Worm (Caenorhabditis elegans) whole organism, mixed stage, embryonic: ENCODE measurements around the gene col-147.

ENCODE experiments used
- M03D4.4 ChIP-seq: sonication (generic microtip); optimal IDR thresholded peaks from 2 replicates; lab custom pipeline; 2017; ENCODE audit warnings: mild to moderate bottlenecking, missing genetic modification characterization, missing compliant biosample characterization
- bed-3 ChIP-seq: fragments of 200-800 bp; sonication (Bioruptor generic); optimal IDR thresholded peaks from 3 replicates; lab custom pipeline; 2018; ENCODE audit warnings: mild to moderate bottlenecking, missing genetic modification characterization, moderate library complexity, missing compliant biosample characterization
- blmp-1 ChIP-seq: fragments of 150-350 bp; optimal IDR thresholded peaks from 2 replicates; lab custom pipeline; 2014; ENCODE audit warnings: missing biosample characterization, missing genetic modification characterization
- ceh-39 ChIP-seq: fragments of 150-350 bp; optimal IDR thresholded peaks from 2 replicates; lab custom pipeline; 2014; ENCODE audit warnings: missing biosample characterization, missing genetic modification characterization
- ceh-83 ChIP-seq: fragments of 200-800 bp; sonication (Bioruptor generic); optimal IDR thresholded peaks from 2 replicates; lab custom pipeline; 2018; ENCODE audit warnings: mild to moderate bottlenecking, missing genetic modification characterization, missing compliant biosample characterization
- ces-1 ChIP-seq: fragments of 150-350 bp; optimal IDR thresholded peaks from 2 replicates; lab custom pipeline; 2014; ENCODE audit warnings: missing biosample characterization, missing genetic modification reagents, missing genetic modification characterization
- cnd-1 ChIP-seq: fragments of 200-800 bp; sonication (Bioruptor generic); optimal IDR thresholded peaks from 2 replicates; lab custom pipeline; 2018; ENCODE audit warnings: mild to moderate bottlenecking, missing genetic modification characterization, missing compliant biosample characterization
- drap-1 ChIP-seq: fragments of 200-800 bp; sonication (Bioruptor generic); optimal IDR thresholded peaks from 3 replicates; lab custom pipeline; 2018; ENCODE audit warnings: mild to moderate bottlenecking, missing genetic modification characterization, missing compliant biosample characterization
- elt-1 ChIP-seq: sonication (generic microtip); optimal IDR thresholded peaks from 2 replicates; lab custom pipeline; 2017; ENCODE audit warnings: missing genetic modification characterization, mild to moderate bottlenecking, missing compliant biosample characterization, antibody characterized with exemption, moderate library complexity, borderline replicate concordance; ENCODE audit not compliant: insufficient read depth
- elt-3 ChIP-seq: fragments of 150-350 bp; optimal IDR thresholded peaks from 2 replicates; lab custom pipeline; 2014; ENCODE audit warnings: missing biosample characterization, missing genetic modification characterization
- flh-1 ChIP-seq: fragments of 200-800 bp; sonication (Bioruptor generic); optimal IDR thresholded peaks from 2 replicates; lab custom pipeline; 2018; ENCODE audit warnings: mild to moderate bottlenecking, missing genetic modification characterization, moderate library complexity, missing compliant biosample characterization
- ham-2 ChIP-seq: fragments of 200-800 bp; sonication (Bioruptor generic); optimal IDR thresholded peaks from 2 replicates; lab custom pipeline; 2018; ENCODE audit warnings: mild to moderate bottlenecking, missing genetic modification characterization, missing compliant biosample characterization
- hlh-1 ChIP-seq: fragments of 150-350 bp; optimal IDR thresholded peaks from 2 replicates; lab custom pipeline; 2014; ENCODE audit warnings: missing biosample characterization, missing genetic modification reagents, missing genetic modification characterization
- lin-32 ChIP-seq: fragments of 200-800 bp; sonication (Bioruptor generic); optimal IDR thresholded peaks from 2 replicates; lab custom pipeline; 2018; ENCODE audit warnings: mild to moderate bottlenecking, missing genetic modification characterization, missing compliant biosample characterization
- mab-5 ChIP-seq: fragments of 150-350 bp; optimal IDR thresholded peaks from 2 replicates; lab custom pipeline; 2014; ENCODE audit warnings: missing biosample characterization, missing genetic modification characterization
- mep-1 ChIP-seq: fragments of 150-350 bp; optimal IDR thresholded peaks from 2 replicates; lab custom pipeline; 2017; ENCODE audit warnings: missing biosample characterization, missing genetic modification reagents, missing genetic modification characterization, inconsistent platforms
- mls-2 ChIP-seq: sonication (generic microtip); optimal IDR thresholded peaks from 2 replicates; lab custom pipeline; 2016; ENCODE audit warnings: mild to moderate bottlenecking, missing genetic modification characterization, moderate library complexity, missing compliant biosample characterization
- nhr-12 ChIP-seq: fragments of 150-350 bp; optimal IDR thresholded peaks from 2 replicates; lab custom pipeline; 2014; ENCODE audit warnings: missing biosample characterization, missing genetic modification characterization
- nhr-2 ChIP-seq: fragments of 150-350 bp; optimal IDR thresholded peaks from 2 replicates; lab custom pipeline; 2014; ENCODE audit warnings: missing biosample characterization, missing genetic modification characterization
- nhr-237 ChIP-seq: fragments of 150-350 bp; optimal IDR thresholded peaks from 2 replicates; lab custom pipeline; 2014; ENCODE audit warnings: missing biosample characterization, missing genetic modification characterization
- nhr-28 ChIP-seq: fragments of 150-350 bp; optimal IDR thresholded peaks from 2 replicates; lab custom pipeline; 2014; ENCODE audit warnings: missing biosample characterization, missing genetic modification characterization
- nhr-76 ChIP-seq: sonication (generic microtip); optimal IDR thresholded peaks from 2 replicates; lab custom pipeline; 2017; ENCODE audit warnings: missing biosample characterization, missing genetic modification characterization
- pha-4 ChIP-seq: fragments of 150-350 bp; optimal IDR thresholded peaks from 2 replicates; lab custom pipeline; 2018; ENCODE audit warnings: missing biosample characterization, missing genetic modification reagents, missing genetic modification characterization
- sem-2 ChIP-seq: fragments of 200-800 bp; sonication (Bioruptor generic); optimal IDR thresholded peaks from 2 replicates; lab custom pipeline; 2018; ENCODE audit warnings: mild to moderate bottlenecking, missing genetic modification characterization, missing compliant biosample characterization
- snpc-4 ChIP-seq: fragments of 150-350 bp; optimal IDR thresholded peaks from 2 replicates; lab custom pipeline; 2014; ENCODE audit warnings: missing biosample characterization, missing genetic modification characterization
- sptf-1 ChIP-seq: sonication (generic microtip); optimal IDR thresholded peaks from 2 replicates; lab custom pipeline; 2017; ENCODE audit warnings: mild to moderate bottlenecking, missing genetic modification characterization, moderate library complexity, missing compliant biosample characterization
- tbx-8 ChIP-seq: fragments of 200-800 bp; sonication (Bioruptor generic); optimal IDR thresholded peaks from 2 replicates; lab custom pipeline; 2018; ENCODE audit warnings: mild to moderate bottlenecking, missing genetic modification characterization, moderate library complexity, missing compliant biosample characterization
- unc-120 ChIP-seq: sonication (generic microtip); optimal IDR thresholded peaks from 2 replicates; lab custom pipeline; 2017; ENCODE audit warnings: missing genetic modification characterization, missing compliant biosample characterization; ENCODE audit not compliant: poor library complexity, severe bottlenecking
- unc-39 ChIP-seq: fragments of 150-350 bp; optimal IDR thresholded peaks from 2 replicates; lab custom pipeline; 2014; ENCODE audit warnings: missing biosample characterization, missing genetic modification characterization
- unc-62 ChIP-seq: fragments of 150-350 bp; optimal IDR thresholded peaks from 2 replicates; lab custom pipeline; 2014; ENCODE audit warnings: missing biosample characterization, missing genetic modification reagents, missing genetic modification characterization
- zip-8 ChIP-seq: fragments of 150-350 bp; optimal IDR thresholded peaks from 2 replicates; lab custom pipeline; 2014; ENCODE audit warnings: missing biosample characterization, missing genetic modification characterization
- ztf-11 ChIP-seq: fragments of 150-350 bp; optimal IDR thresholded peaks from 2 replicates; lab custom pipeline; 2014; ENCODE audit warnings: missing biosample characterization, missing genetic modification characterization

col-147 gene

DNA sequence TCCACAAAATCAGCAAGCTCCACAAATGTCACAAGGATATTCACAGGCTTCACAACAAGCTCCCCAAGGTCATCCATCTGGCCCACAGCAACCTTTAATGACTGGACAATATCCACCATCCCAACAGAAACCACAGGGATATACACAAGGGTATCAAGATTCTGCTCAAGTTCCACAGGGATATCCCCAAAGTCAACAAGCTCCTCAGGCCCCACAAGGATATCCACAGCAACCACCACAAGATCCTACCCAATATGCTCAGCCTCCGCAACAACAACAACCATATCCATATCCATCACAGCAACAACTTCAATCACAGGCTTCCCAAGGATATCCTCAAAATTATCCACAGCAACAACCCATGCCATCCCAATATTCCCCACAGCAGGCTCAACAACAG is 16.5 kb downstream of the col-147 start:
- TF ChIP-seq bed-3 (GFP tag; lab: Kevin White, UChicago) (no peak), unc-120 (tag; lab: Kevin White, UChicago) (no peak), mab-5 (no peak), unc-62 (no peak), cnd-1 (tag; lab: Kevin White, UChicago) (no peak), drap-1 (GFP tag; lab: Kevin White, UChicago) (no peak)

DNA sequence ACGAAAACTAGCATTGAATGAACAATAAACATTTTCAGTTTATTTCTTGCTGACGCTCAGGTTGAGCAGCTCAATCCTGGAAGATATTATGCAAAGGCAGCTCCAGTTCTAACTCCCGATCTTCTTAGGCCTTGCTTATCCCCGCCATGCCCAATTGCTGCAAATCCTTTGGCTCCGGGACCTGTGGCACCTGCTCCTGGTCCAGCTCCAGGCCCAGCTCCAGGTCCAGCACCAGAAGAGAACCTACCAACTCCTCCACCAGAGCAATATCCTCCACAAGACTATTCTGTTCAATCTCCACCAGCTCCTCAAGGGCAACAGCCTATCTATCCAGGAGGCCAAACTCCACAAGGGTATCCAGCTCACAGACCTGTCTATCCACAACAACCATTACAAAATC is 17.0 kb downstream of the col-147 start:
- no peak for TF ChIP-seq mab-5
- no peak for TF ChIP-seq drap-1 (GFP tag; lab: Kevin White, UChicago)
- TF ChIP-seq mep-1 (tag; lab: Kevin White, UChicago) = no peak
- TF ChIP-seq snpc-4 (tag; lab: Kevin White, UChicago) = no peak
- no peak for TF ChIP-seq ceh-83
- TF ChIP-seq ceh-39 = no peak
- no peak for TF ChIP-seq nhr-28 (tag; lab: Kevin White, UChicago)
- no peak for TF ChIP-seq pha-4 (tag; lab: Kevin White, UChicago)
- no peak for TF ChIP-seq nhr-237
- no peak for TF ChIP-seq ham-2 (GFP tag; lab: Kevin White, UChicago)
- no peak for TF ChIP-seq ces-1 (GFP tag; lab: Kevin White, UChicago)
- no peak for TF ChIP-seq nhr-12 (tag; lab: Kevin White, UChicago)
- no peak for TF ChIP-seq cnd-1 (tag; lab: Kevin White, UChicago)
- no peak for TF ChIP-seq nhr-76 (tag; lab: Kevin White, UChicago)

DNA sequence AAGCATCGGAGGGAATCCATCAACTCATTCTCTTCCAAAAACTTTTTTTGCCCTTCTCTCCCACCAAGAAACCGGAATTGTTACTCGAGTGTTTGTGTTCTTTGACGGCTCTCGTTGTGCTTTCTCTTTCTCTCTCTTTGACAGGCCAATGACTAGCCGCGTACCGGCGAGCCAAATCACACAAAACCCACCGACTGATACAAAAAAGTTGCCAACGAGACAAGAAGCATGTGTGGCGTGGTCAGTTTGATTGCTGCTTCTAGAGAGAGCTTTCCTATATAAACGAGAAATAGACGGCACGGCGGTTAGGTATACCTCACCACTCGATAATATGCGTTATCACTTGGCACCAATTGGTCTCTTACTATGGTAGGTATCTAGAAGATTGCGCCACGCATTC is 17.4 kb downstream of the col-147 start, which contains the start of gene pqn-63:
pqn-63 (plus strand) TSS at position 307 of the 400 bp plus-strand sequence.
- TF ChIP-seq elt-3 (tag; lab: Kevin White, UChicago) = no peak
- no peak for TF ChIP-seq mab-5
- no peak for TF ChIP-seq nhr-237
- TF ChIP-seq bed-3 (GFP tag; lab: Kevin White, UChicago) = no peak
- TF ChIP-seq ztf-11 (tag; lab: Kevin White, UChicago) = no peak
- TF ChIP-seq cnd-1 (tag; lab: Kevin White, UChicago) = no peak
- TF ChIP-seq ceh-39 = no peak
- TF ChIP-seq unc-120 (tag; lab: Kevin White, UChicago) = no peak
- TF ChIP-seq unc-62 = no peak
- TF ChIP-seq ceh-83 = no peak
- TF ChIP-seq nhr-2 (tag; lab: Kevin White, UChicago) = no peak
- TF ChIP-seq hlh-1 = no peak
- TF ChIP-seq elt-1 (tag; lab: Kevin White, UChicago) = no peak

DNA sequence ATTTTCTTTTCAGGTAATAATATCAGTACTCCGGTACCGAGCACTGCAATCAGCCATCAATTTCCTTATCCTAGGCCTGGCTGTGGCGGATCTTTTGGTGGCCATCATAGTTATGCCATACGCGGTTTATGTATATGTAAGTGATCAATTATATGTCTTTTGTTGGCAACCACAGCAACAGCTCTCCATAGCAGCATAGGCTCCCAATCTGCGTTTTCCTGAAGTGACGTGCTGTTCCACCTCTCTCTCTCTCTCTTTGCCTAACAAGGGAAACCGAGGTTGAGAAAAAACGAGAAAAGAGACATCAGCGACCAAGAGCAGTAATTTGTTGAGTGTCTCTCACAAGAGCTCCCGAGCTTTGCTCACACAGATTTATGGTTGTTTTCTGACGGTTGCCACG is 23.9 kb downstream of the col-147 start:
- no peak for TF ChIP-seq pha-4 (tag; lab: Kevin White, UChicago)
- no peak for TF ChIP-seq mep-1 (tag; lab: Kevin White, UChicago)
- no peak for TF ChIP-seq ham-2 (GFP tag; lab: Kevin White, UChicago)
- no peak for TF ChIP-seq lin-32 (GFP tag; lab: Kevin White, UChicago)
- TF ChIP-seq tbx-8 (GFP tag; lab: Kevin White, UChicago) = no peak
- TF ChIP-seq mls-2 (tag; lab: Kevin White, UChicago) = no peak
- no peak for TF ChIP-seq elt-3 (tag; lab: Kevin White, UChicago)
- no peak for TF ChIP-seq flh-1 (GFP tag; lab: Kevin White, UChicago)
- no peak for TF ChIP-seq ztf-11 (tag; lab: Kevin White, UChicago)
- TF ChIP-seq mab-5 = no peak
- TF ChIP-seq bed-3 (GFP tag; lab: Kevin White, UChicago) = no peak
- no peak for TF ChIP-seq blmp-1
- TF ChIP-seq unc-120 (tag; lab: Kevin White, UChicago) = no peak
- TF ChIP-seq nhr-12 (tag; lab: Kevin White, UChicago) = no peak
- no peak for TF ChIP-seq nhr-2 (tag; lab: Kevin White, UChicago)
- no peak for TF ChIP-seq zip-8
- no peak for TF ChIP-seq M03D4.4 (tag; lab: Kevin White, UChicago)
- TF ChIP-seq hlh-1 = no peak
- TF ChIP-seq sptf-1 (tag; lab: Kevin White, UChicago) = no peak
- no peak for TF ChIP-seq unc-39

DNA sequence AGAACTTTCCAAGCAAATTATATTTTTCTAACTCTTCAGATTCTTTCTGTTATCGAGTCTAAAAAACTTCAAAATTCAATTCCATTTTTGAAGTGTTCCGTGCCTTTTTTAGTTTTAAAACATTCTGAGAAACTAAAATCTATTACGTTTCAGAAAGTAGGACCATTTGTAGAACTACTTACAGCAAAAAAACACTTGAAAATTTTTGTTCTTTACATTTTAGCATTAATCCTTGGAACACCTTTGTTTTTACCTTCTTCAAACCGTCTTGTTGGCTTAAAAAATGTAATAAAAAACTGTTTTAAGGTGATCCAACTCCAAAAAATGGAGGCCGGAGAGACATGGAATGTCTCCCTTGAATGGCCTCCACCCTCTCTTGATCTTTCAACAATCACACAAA is 24.9 kb downstream of the col-147 start, which contains the start of gene dop-2:
dop-2 (plus strand) TSS at position 301 of the 400 bp plus-strand sequence.
- TF ChIP-seq nhr-28 (tag; lab: Kevin White, UChicago) = no peak
- TF ChIP-seq nhr-237 = no peak
- no peak for TF ChIP-seq nhr-12 (tag; lab: Kevin White, UChicago)
- no peak for TF ChIP-seq ham-2 (GFP tag; lab: Kevin White, UChicago)
- TF ChIP-seq nhr-2 (tag; lab: Kevin White, UChicago) = no peak
- TF ChIP-seq mls-2 (tag; lab: Kevin White, UChicago) = no peak
- TF ChIP-seq flh-1 (GFP tag; lab: Kevin White, UChicago) = no peak
- no peak for TF ChIP-seq sptf-1 (tag; lab: Kevin White, UChicago)
- TF ChIP-seq nhr-76 (tag; lab: Kevin White, UChicago) = no peak
- no peak for TF ChIP-seq mep-1 (tag; lab: Kevin White, UChicago)
- no peak for TF ChIP-seq hlh-1
- no peak for TF ChIP-seq sem-2 (GFP tag; lab: Kevin White, UChicago)
- TF ChIP-seq ceh-39 = no peak
- TF ChIP-seq ztf-11 (tag; lab: Kevin White, UChicago) = no peak
- TF ChIP-seq elt-1 (tag; lab: Kevin White, UChicago) = no peak
- TF ChIP-seq, all 35 proteins: peak for 0
